Fruit fly (Drosophila melanogaster): ENCODE results near the gene Cyp4ac2.

DNA sequence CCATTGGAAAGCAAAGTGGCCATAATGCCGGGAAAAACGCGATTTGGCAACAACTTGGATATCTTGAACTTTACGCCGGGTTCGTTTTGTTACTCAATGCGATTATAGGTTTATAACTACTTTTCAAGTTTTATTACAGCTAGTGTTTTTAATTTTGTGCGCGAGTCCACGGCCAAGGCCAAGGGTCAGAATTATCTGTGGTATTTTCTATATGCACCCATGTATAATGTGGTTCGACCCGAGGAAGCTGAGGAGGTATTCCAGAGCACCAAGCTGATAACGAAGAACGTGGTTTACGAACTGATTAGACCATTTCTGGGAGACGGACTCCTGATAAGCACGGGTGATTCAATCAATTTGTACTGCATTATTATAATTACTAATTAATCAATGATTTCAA is 2.0 kb upstream of the Cyp4ac2 start:
- TF ChIP-seq tj (GFP tag; optimal IDR thresholded peaks at IDR 0.05) (no peak), CG11617 (GFP tag; optimal IDR thresholded peaks at IDR 0.05) (no peak), cic (GFP tag; optimal IDR thresholded peaks at IDR 0.05) (no peak), cnc (optimal IDR thresholded peaks at IDR 0.05) (no peak), CG33017 (tag; optimal IDR thresholded peaks at IDR 0.05) (no peak), Crg-1 (GFP tag; optimal IDR thresholded peaks at IDR 0.05) (no peak)

All from whole organism, adult.